Fruit fly (Drosophila melanogaster) whole organism, embryonic: ENCODE measurements around the gene CG12289.

Experiments
- ATbp ChIP-seq: fragments of 200-800 bp; sonication (Bioruptor generic); optimal IDR thresholded peaks from 2 replicates; lab custom pipeline; 2017; ENCODE audit warnings: missing biosample characterization, mild to moderate bottlenecking, missing genetic modification characterization, missing genetic modification reagents
- B-H1 ChIP-seq: fragments of 200-800 bp; sonication (Bioruptor generic); IDR thresholded peaks from 3 replicates; pipeline ENCODE4 v1.3.6; 2022; ENCODE audit warnings: missing biosample characterization, missing genetic modification characterization
- BEAF-32 ChIP-seq: fragments of 200-800 bp; sonication (Bioruptor generic); optimal IDR thresholded peaks from 3 replicates; lab custom pipeline; 2017; ENCODE audit warnings: missing biosample characterization, missing genetic modification characterization, mild to moderate bottlenecking, moderate library complexity, missing genetic modification reagents
- Bdp1 ChIP-seq: fragments of 200-800 bp; sonication (Bioruptor generic); optimal IDR thresholded peaks from 3 replicates; lab custom pipeline; 2016; ENCODE audit warnings: missing biosample characterization, missing genetic modification characterization
- CG10147 ChIP-seq: fragments of 200-800 bp; sonication (Bioruptor generic); optimal IDR thresholded peaks from 2 replicates; lab custom pipeline; 2019; ENCODE audit warnings: missing biosample characterization, mild to moderate bottlenecking, missing genetic modification characterization, moderate library complexity
- CG11504 ChIP-seq: fragments of 200-800 bp; sonication (Bioruptor generic); optimal IDR thresholded peaks from 3 replicates; lab custom pipeline; 2019; ENCODE audit warnings: missing biosample characterization, mild to moderate bottlenecking, missing genetic modification characterization, moderate library complexity
- CG11695 ChIP-seq: fragments of 200-800 bp; sonication (Bioruptor generic); IDR thresholded peaks from 3 replicates; pipeline ENCODE4 v1.3.6; 2022; ENCODE audit warnings: missing biosample characterization, missing genetic modification characterization
- CG13894 ChIP-seq: fragments of 200-800 bp; sonication (Bioruptor generic); optimal IDR thresholded peaks from 3 replicates; lab custom pipeline; 2018; ENCODE audit warnings: missing biosample characterization, mild to moderate bottlenecking, missing genetic modification characterization, moderate library complexity
- CG14014 ChIP-seq: fragments of 200-800 bp; sonication (Bioruptor generic); IDR thresholded peaks from 2 replicates; pipeline ENCODE4 v1.3.6; 2022; ENCODE audit warnings: missing biosample characterization, missing genetic modification characterization
- CG15073 ChIP-seq: fragments of 200-800 bp; sonication (Bioruptor generic); optimal IDR thresholded peaks from 2 replicates; lab custom pipeline; 2016; ENCODE audit warnings: missing biosample characterization, missing genetic modification characterization
- CG18764 ChIP-seq: fragments of 200-800 bp; sonication (Bioruptor generic); optimal IDR thresholded peaks from 3 replicates; lab custom pipeline; 2016; ENCODE audit warnings: missing biosample characterization, missing genetic modification characterization
- CG2202 ChIP-seq: fragments of 200-800 bp; sonication (Bioruptor generic); optimal IDR thresholded peaks from 2 replicates; lab custom pipeline; 2018; ENCODE audit warnings: missing biosample characterization, mild to moderate bottlenecking, missing genetic modification characterization
- CG3407 ChIP-seq: fragments of 200-800 bp; sonication (Bioruptor generic); optimal IDR thresholded peaks from 2 replicates; lab custom pipeline; 2018; ENCODE audit warnings: missing biosample characterization, mild to moderate bottlenecking, missing genetic modification characterization
- CG4360 ChIP-seq: fragments of 200-800 bp; sonication (Bioruptor generic); IDR thresholded peaks from 2 replicates; pipeline ENCODE4 v1.3.6; 2022; ENCODE audit warnings: missing biosample characterization, missing genetic modification characterization
- CG4730 ChIP-seq: fragments of 200-800 bp; sonication (Bioruptor generic); IDR thresholded peaks from 2 replicates; pipeline ENCODE4 v1.3.6; 2022; ENCODE audit warnings: missing biosample characterization, missing genetic modification characterization
- CG5180 ChIP-seq: fragments of 200-800 bp; sonication (Bioruptor generic); optimal IDR thresholded peaks from 3 replicates; lab custom pipeline; 2017; ENCODE audit warnings: missing biosample characterization, missing genetic modification characterization, mild to moderate bottlenecking, moderate library complexity, missing genetic modification reagents
- CG7786 ChIP-seq: fragments of 200-800 bp; sonication (Bioruptor generic); optimal IDR thresholded peaks from 2 replicates; lab custom pipeline; 2016; ENCODE audit warnings: missing biosample characterization, missing genetic modification characterization
- CG7987 ChIP-seq: fragments of 200-800 bp; sonication (Bioruptor generic); optimal IDR thresholded peaks from 2 replicates; lab custom pipeline; 2018; ENCODE audit warnings: missing biosample characterization, mild to moderate bottlenecking, missing genetic modification characterization, moderate library complexity
- CG8281 ChIP-seq: fragments of 200-800 bp; sonication (Bioruptor generic); optimal IDR thresholded peaks from 2 replicates; lab custom pipeline; 2018; ENCODE audit warnings: missing biosample characterization, mild to moderate bottlenecking, missing genetic modification characterization, moderate library complexity
- Dbx ChIP-seq: fragments of 200-800 bp; sonication (Bioruptor generic); IDR thresholded peaks from 3 replicates; pipeline ENCODE4 v1.3.6; 2022; ENCODE audit warnings: missing biosample characterization, missing genetic modification characterization
- Deaf1 ChIP-seq: fragments of 200-800 bp; optimal IDR thresholded peaks from 3 replicates; lab custom pipeline; 2019; ENCODE audit warnings: missing biosample characterization, mild to moderate bottlenecking, missing genetic modification characterization, moderate library complexity
- Dfd ChIP-seq, 2 experiments: fragments of >200 bp; optimal IDR thresholded peaks; 2 replicates each; lab custom pipeline; 2017; ENCODE audit warnings: missing biosample characterization in 2 of 2, missing genetic modification characterization in 2 of 2
- Ets97D ChIP-seq: fragments of 200-800 bp; sonication (Bioruptor generic); optimal IDR thresholded peaks from 3 replicates; lab custom pipeline; 2016; ENCODE audit warnings: missing biosample characterization, missing genetic modification characterization
- Hey ChIP-seq: fragments of 200-800 bp; sonication (Bioruptor generic); optimal IDR thresholded peaks from 3 replicates; lab custom pipeline; 2018; ENCODE audit warnings: missing biosample characterization, mild to moderate bottlenecking, missing genetic modification characterization
- MBD-R2 ChIP-seq: fragments of 200-800 bp; sonication (Bioruptor generic); IDR thresholded peaks from 2 replicates; pipeline ENCODE4 v1.3.6; 2022; ENCODE audit warnings: missing biosample characterization, missing genetic modification characterization
- NK7.1 ChIP-seq: fragments of 200-800 bp; sonication (Bioruptor generic); optimal IDR thresholded peaks from 3 replicates; lab custom pipeline; 2016; ENCODE audit warnings: missing biosample characterization, missing genetic modification characterization
- Ravus ChIP-seq: fragments of 200-800 bp; sonication (Bioruptor generic); IDR thresholded peaks from 2 replicates; pipeline ENCODE4 v1.3.6; 2022; ENCODE audit warnings: missing biosample characterization, missing genetic modification characterization
- Ssrp ChIP-seq: fragments of 200-800 bp; sonication (Bioruptor generic); optimal IDR thresholded peaks from 2 replicates; lab custom pipeline; 2018; ENCODE audit warnings: missing biosample characterization, mild to moderate bottlenecking, missing genetic modification characterization, moderate library complexity
- Taf1 ChIP-seq: fragments of 200-800 bp; sonication (Bioruptor generic); IDR thresholded peaks from 2 replicates; pipeline ENCODE4 v1.3.6; 2022; ENCODE audit warnings: missing biosample characterization, missing genetic modification characterization
- al ChIP-seq: fragments of 200-800 bp; sonication (Bioruptor generic); IDR thresholded peaks from 2 replicates; pipeline ENCODE4 v1.3.6; 2022; ENCODE audit warnings: missing biosample characterization, missing genetic modification characterization
- ara ChIP-seq: fragments of 200-800 bp; sonication (Bioruptor generic); IDR thresholded peaks from 2 replicates; pipeline ENCODE4 v1.3.6; 2022; ENCODE audit warnings: missing biosample characterization, missing genetic modification characterization
- cas ChIP-seq: fragments of 200-800 bp; sonication (Bioruptor generic); IDR thresholded peaks from 2 replicates; pipeline ENCODE4 v1.3.6; 2022; ENCODE audit warnings: missing biosample characterization, missing genetic modification characterization
- dimm ChIP-seq: fragments of 200-800 bp; sonication (Bioruptor generic); IDR thresholded peaks from 2 replicates; pipeline ENCODE4 v1.3.6; 2022; ENCODE audit warnings: missing biosample characterization, missing genetic modification characterization
- ewg ChIP-seq: fragments of 200-800 bp; sonication (Bioruptor generic); optimal IDR thresholded peaks from 3 replicates; lab custom pipeline; 2017; ENCODE audit warnings: mild to moderate bottlenecking, missing biosample characterization, missing genetic modification reagents, missing genetic modification characterization
- exex ChIP-seq: fragments of 200-800 bp; sonication (Bioruptor generic); optimal IDR thresholded peaks from 4 replicates; lab custom pipeline; 2018; ENCODE audit warnings: missing biosample characterization, mild to moderate bottlenecking, missing genetic modification characterization, moderate library complexity
- fu2 ChIP-seq: fragments of 200-800 bp; sonication (Bioruptor generic); optimal IDR thresholded peaks from 2 replicates; lab custom pipeline; 2016; ENCODE audit warnings: missing biosample characterization, missing genetic modification characterization
- gt ChIP-seq: fragments of 200-800 bp; sonication (Bioruptor generic); IDR thresholded peaks from 2 replicates; pipeline ENCODE4 v1.3.6; 2022; ENCODE audit warnings: missing biosample characterization, missing genetic modification characterization
- ham ChIP-seq: fragments of 200-800 bp; sonication (Bioruptor generic); IDR thresholded peaks from 2 replicates; pipeline ENCODE4 v1.3.6; 2022; ENCODE audit warnings: missing biosample characterization, missing genetic modification characterization
- hbn ChIP-seq: fragments of 200-800 bp; sonication (Bioruptor generic); IDR thresholded peaks from 2 replicates; pipeline ENCODE4 v1.3.6; 2022; ENCODE audit warnings: missing biosample characterization, missing genetic modification characterization; ENCODE audit not compliant: partially characterized antibody
- hkb ChIP-seq, 2 experiments: fragments of 200-800 bp in 1 of 2; fragments of >200 bp in 1 of 2; sonication (Bioruptor generic) in 1 of 2; IDR thresholded peaks in 1 of 2; optimal IDR thresholded peaks in 1 of 2; 2 replicates each; pipeline versions ENCODE4 v1.3.6 to Lab custom; 2017 to 2022; ENCODE audit warnings: missing biosample characterization in 1 of 2, missing genetic modification characterization in 1 of 2
- kni ChIP-seq: fragments of 200-800 bp; sonication (Bioruptor generic); optimal IDR thresholded peaks from 3 replicates; lab custom pipeline; 2017; ENCODE audit warnings: mild to moderate bottlenecking, missing biosample characterization, missing genetic modification reagents, missing genetic modification characterization
- lola ChIP-seq, 3 experiments: fragments of >200 bp in 2 of 3; fragments of 200-800 bp in 1 of 3; sonication (Bioruptor generic) in 1 of 3; optimal IDR thresholded peaks; 2 replicates each; lab custom pipeline; 2017 to 2019; ENCODE audit warnings: missing biosample characterization in 3 of 3, missing genetic modification characterization in 3 of 3, mild to moderate bottlenecking in 1 of 3, moderate library complexity in 1 of 3
- pan ChIP-seq, 4 experiments: fragments of >200 bp in 3 of 4; fragments of 200-800 bp in 1 of 4; sonication (Bioruptor generic) in 1 of 4; optimal IDR thresholded peaks in 3 of 4; IDR thresholded peaks in 1 of 4; 2 replicates each; pipeline versions ENCODE4 v1.3.6 to Lab custom; 2017 to 2022; ENCODE audit warnings: missing biosample characterization in 2 of 4, missing genetic modification characterization in 2 of 4, mixed read lengths in 1 of 4
- phol ChIP-seq: fragments of 200-800 bp; sonication (Bioruptor generic); optimal IDR thresholded peaks from 3 replicates; lab custom pipeline; 2018; ENCODE audit warnings: missing biosample characterization, mild to moderate bottlenecking, missing genetic modification characterization, moderate library complexity
- pnt ChIP-seq: fragments of 200-800 bp; sonication (Bioruptor generic); optimal IDR thresholded peaks from 3 replicates; lab custom pipeline; 2016; ENCODE audit warnings: missing biosample characterization, missing genetic modification characterization
- rib ChIP-seq: fragments of 200-800 bp; sonication (Bioruptor generic); IDR thresholded peaks from 2 replicates; pipeline ENCODE4 v1.3.6; 2022; ENCODE audit warnings: missing biosample characterization, missing genetic modification characterization
- sens-2 ChIP-seq: fragments of 200-800 bp; sonication (Bioruptor generic); IDR thresholded peaks from 2 replicates; pipeline ENCODE4 v1.3.6; 2022; ENCODE audit warnings: missing biosample characterization, missing genetic modification characterization
- toy ChIP-seq: fragments of 200-800 bp; sonication (Bioruptor generic); IDR thresholded peaks from 2 replicates; pipeline ENCODE4 v1.3.6; 2022; ENCODE audit warnings: missing biosample characterization, missing genetic modification characterization

The CG12289 gene

DNA sequence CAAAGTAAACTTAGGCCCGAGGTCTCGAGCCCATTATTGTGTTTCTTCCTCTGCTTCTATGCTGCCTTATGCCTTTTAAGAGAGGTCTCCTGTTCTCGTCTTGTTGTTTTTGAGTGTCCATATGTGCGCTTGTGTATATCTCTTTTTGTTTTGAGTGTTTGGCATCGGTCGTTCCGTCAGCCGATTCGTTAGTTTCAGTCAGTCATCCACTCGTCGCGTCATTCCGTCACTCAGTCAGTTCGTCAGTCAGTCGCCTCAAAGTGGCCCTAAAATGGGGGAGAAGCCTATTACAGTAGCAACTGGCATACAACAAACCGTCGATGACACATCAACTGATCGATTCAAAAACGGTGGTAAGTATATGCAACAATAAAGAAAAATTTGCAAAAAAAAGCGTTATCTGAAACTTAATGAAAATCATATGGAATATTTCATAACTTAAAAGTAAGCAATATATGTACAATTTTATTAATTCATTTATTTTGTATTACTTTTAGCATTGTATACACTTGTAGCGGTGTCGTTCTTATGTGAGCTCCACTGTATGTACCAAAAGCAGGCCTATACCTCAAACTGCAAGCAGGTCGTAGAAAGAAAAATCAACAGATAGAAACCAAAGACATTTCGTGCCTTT is 40.1 kb downstream of the CG12289 start (continued):
- peak; percentile 28 for TF ChIP-seq exex (tag; lab: Kevin White, UChicago)
- TF ChIP-seq Dfd (GFP tag; optimal IDR thresholded peaks at IDR 0.05; lab: Kevin White, UChicago): no peak
- TF ChIP-seq MBD-R2 (GFP tag; lab: Robert Waterston, UW): peak; percentile 80
- peak; percentile 86 for TF ChIP-seq CG3407 (GFP tag; lab: Kevin White, UChicago)
- peak; percentile 91 for TF ChIP-seq CG2202 (tag; lab: Kevin White, UChicago)
- TF ChIP-seq CG5180 (GFP tag; lab: Kevin White, UChicago): peak; percentile 84
- TF ChIP-seq Bdp1 (GFP tag; lab: Kevin White, UChicago): peak; percentile 86
- TF ChIP-seq NK7.1 (GFP tag; lab: Kevin White, UChicago): peak; percentile 45
- TF ChIP-seq CG7987 (GFP tag; lab: Kevin White, UChicago): peak; percentile 67
- TF ChIP-seq Taf1: peak; percentile 71
- TF ChIP-seq hkb (optimal IDR thresholded peaks at IDR 0.05; lab: Kevin White, UChicago): no peak
- TF ChIP-seq hkb (GFP tag; IDR thresholded peaks at IDR 0.05; lab: Robert Waterston, UW): peak; percentile 98
- TF ChIP-seq rib (GFP tag; lab: Robert Waterston, UW): peak; percentile 83
- peak; percentile 78 for TF ChIP-seq Dbx (GFP tag; lab: Robert Waterston, UW)
- peak in 1 of 3 experiments; percentile 95 for TF ChIP-seq lola (GFP tag; optimal IDR thresholded peaks at IDR 0.05; lab: Kevin White, UChicago)
- peak; percentile 31 for TF ChIP-seq Ets97D (GFP tag; lab: Kevin White, UChicago)
- TF ChIP-seq CG8281: peak; percentile 99
- TF ChIP-seq CG10147 (GFP tag; lab: Kevin White, UChicago): peak; percentile 89
- 0 out of 2 replicates have a peak, but pooled peaks have one; percentile 44 for TF ChIP-seq ham (GFP tag; lab: Robert Waterston, UW)
- peak; percentile 98 for TF ChIP-seq phol (tag; lab: Kevin White, UChicago)
- TF ChIP-seq CG14014: peak; percentile 96
- peak; percentile 63 for TF ChIP-seq CG15073 (GFP tag; lab: Kevin White, UChicago)
- TF ChIP-seq kni (GFP tag; lab: Kevin White, UChicago): peak; percentile 71
- peak; percentile 82; the same call in 1 of the 2 replicates for TF ChIP-seq gt (GFP tag; lab: Robert Waterston, UW)
- peak; percentile 96 for TF ChIP-seq CG11504 (tag; lab: Kevin White, UChicago)
- no peak for TF ChIP-seq CG4360 (GFP tag; lab: Robert Waterston, UW)
- TF ChIP-seq toy (GFP tag; lab: Robert Waterston, UW): peak; percentile 83
- peak; percentile 80 for TF ChIP-seq pnt (GFP tag; lab: Kevin White, UChicago)
- peak; percentile 94 for TF ChIP-seq Ssrp (tag; lab: Kevin White, UChicago)
- TF ChIP-seq fu2: peak; percentile 86
- peak; percentile 93 for TF ChIP-seq CG4730 (GFP tag; lab: Robert Waterston, UW)
- peak; percentile 96 for TF ChIP-seq dimm
- no peak for TF ChIP-seq hbn (GFP tag; lab: Robert Waterston, UW)
- peak; percentile 91 for TF ChIP-seq CG7786 (GFP tag; lab: Kevin White, UChicago)
- TF ChIP-seq Ravus: peak; percentile 89
- TF ChIP-seq Hey (tag; lab: Kevin White, UChicago): peak; percentile 56
- peak; percentile 91 for TF ChIP-seq ATbp (GFP tag; lab: Kevin White, UChicago)
- peak; percentile 87 for TF ChIP-seq al (GFP tag; lab: Robert Waterston, UW)
- peak; percentile 95 for TF ChIP-seq ara (GFP tag; lab: Robert Waterston, UW)
- peak; percentile 98 for TF ChIP-seq sens-2 (GFP tag; lab: Robert Waterston, UW)
- peak; percentile 87 for TF ChIP-seq CG18764 (GFP tag; lab: Kevin White, UChicago)
- no peak for TF ChIP-seq pan (optimal IDR thresholded peaks at IDR 0.05; lab: Kevin White, UChicago)
- TF ChIP-seq pan (GFP tag; optimal IDR thresholded peaks at IDR 0.05 in 1 of 2, IDR thresholded peaks at IDR 0.05 in 1 of 2): peak in 1 of 2 experiments; percentile 94
- TF ChIP-seq cas: no peak
- peak; percentile 89 for TF ChIP-seq ewg (GFP tag; lab: Kevin White, UChicago)
- peak; percentile 75 for TF ChIP-seq Deaf1 (tag; lab: Kevin White, UChicago)
- TF ChIP-seq CG11695 (GFP tag; lab: Robert Waterston, UW): peak; percentile 97
- peak; percentile 4 for TF ChIP-seq BEAF-32
- TF ChIP-seq CG13894: no peak
- peak; percentile 86 for TF ChIP-seq B-H1
